Worm (Caenorhabditis elegans) whole organism, mixed stage, embryonic: Measurements from ENCODE around the gene asp-3.

Source experiments
- M03D4.4 ChIP-seq: sonication (generic microtip); optimal IDR thresholded peaks from 2 replicates; lab custom pipeline; 2017; ENCODE audit warnings: mild to moderate bottlenecking, missing genetic modification characterization, missing compliant biosample characterization
- bed-3 ChIP-seq: fragments of 200-800 bp; sonication (Bioruptor generic); optimal IDR thresholded peaks from 3 replicates; lab custom pipeline; 2018; ENCODE audit warnings: mild to moderate bottlenecking, missing genetic modification characterization, moderate library complexity, missing compliant biosample characterization
- blmp-1 ChIP-seq: fragments of 150-350 bp; optimal IDR thresholded peaks from 2 replicates; lab custom pipeline; 2014; ENCODE audit warnings: missing biosample characterization, missing genetic modification characterization
- ceh-39 ChIP-seq: fragments of 150-350 bp; optimal IDR thresholded peaks from 2 replicates; lab custom pipeline; 2014; ENCODE audit warnings: missing biosample characterization, missing genetic modification characterization
- ceh-43 ChIP-seq: fragments of 200-800 bp; sonication (Bioruptor generic); optimal IDR thresholded peaks from 2 replicates; lab custom pipeline; 2018; ENCODE audit warnings: mild to moderate bottlenecking, missing genetic modification characterization, moderate library complexity, missing compliant biosample characterization
- ces-1 ChIP-seq: fragments of 150-350 bp; optimal IDR thresholded peaks from 2 replicates; lab custom pipeline; 2014; ENCODE audit warnings: missing biosample characterization, missing genetic modification reagents, missing genetic modification characterization
- cnd-1 ChIP-seq: fragments of 200-800 bp; sonication (Bioruptor generic); optimal IDR thresholded peaks from 2 replicates; lab custom pipeline; 2018; ENCODE audit warnings: mild to moderate bottlenecking, missing genetic modification characterization, missing compliant biosample characterization
- drap-1 ChIP-seq: fragments of 200-800 bp; sonication (Bioruptor generic); optimal IDR thresholded peaks from 3 replicates; lab custom pipeline; 2018; ENCODE audit warnings: mild to moderate bottlenecking, missing genetic modification characterization, missing compliant biosample characterization
- elt-1 ChIP-seq: sonication (generic microtip); optimal IDR thresholded peaks from 2 replicates; lab custom pipeline; 2017; ENCODE audit warnings: missing genetic modification characterization, mild to moderate bottlenecking, missing compliant biosample characterization, antibody characterized with exemption, moderate library complexity, borderline replicate concordance; ENCODE audit not compliant: insufficient read depth
- ham-2 ChIP-seq: fragments of 200-800 bp; sonication (Bioruptor generic); optimal IDR thresholded peaks from 2 replicates; lab custom pipeline; 2018; ENCODE audit warnings: mild to moderate bottlenecking, missing genetic modification characterization, missing compliant biosample characterization
- hlh-1 ChIP-seq: fragments of 150-350 bp; optimal IDR thresholded peaks from 2 replicates; lab custom pipeline; 2014; ENCODE audit warnings: missing biosample characterization, missing genetic modification reagents, missing genetic modification characterization
- lsy-2 ChIP-seq: fragments of 150-350 bp; optimal IDR thresholded peaks from 2 replicates; lab custom pipeline; 2014; ENCODE audit warnings: missing biosample characterization, missing genetic modification characterization
- mab-5 ChIP-seq: fragments of 150-350 bp; optimal IDR thresholded peaks from 2 replicates; lab custom pipeline; 2014; ENCODE audit warnings: missing biosample characterization, missing genetic modification characterization
- mep-1 ChIP-seq: fragments of 150-350 bp; optimal IDR thresholded peaks from 2 replicates; lab custom pipeline; 2017; ENCODE audit warnings: missing biosample characterization, missing genetic modification reagents, missing genetic modification characterization, inconsistent platforms
- mls-2 ChIP-seq: sonication (generic microtip); optimal IDR thresholded peaks from 2 replicates; lab custom pipeline; 2016; ENCODE audit warnings: mild to moderate bottlenecking, missing genetic modification characterization, moderate library complexity, missing compliant biosample characterization
- nhr-12 ChIP-seq: fragments of 150-350 bp; optimal IDR thresholded peaks from 2 replicates; lab custom pipeline; 2014; ENCODE audit warnings: missing biosample characterization, missing genetic modification characterization
- nhr-2 ChIP-seq: fragments of 150-350 bp; optimal IDR thresholded peaks from 2 replicates; lab custom pipeline; 2014; ENCODE audit warnings: missing biosample characterization, missing genetic modification characterization
- nhr-237 ChIP-seq: fragments of 150-350 bp; optimal IDR thresholded peaks from 2 replicates; lab custom pipeline; 2014; ENCODE audit warnings: missing biosample characterization, missing genetic modification characterization
- nhr-28 ChIP-seq: fragments of 150-350 bp; optimal IDR thresholded peaks from 2 replicates; lab custom pipeline; 2014; ENCODE audit warnings: missing biosample characterization, missing genetic modification characterization
- nhr-76 ChIP-seq: sonication (generic microtip); optimal IDR thresholded peaks from 2 replicates; lab custom pipeline; 2017; ENCODE audit warnings: missing biosample characterization, missing genetic modification characterization
- pha-4 ChIP-seq: fragments of 150-350 bp; optimal IDR thresholded peaks from 2 replicates; lab custom pipeline; 2018; ENCODE audit warnings: missing biosample characterization, missing genetic modification reagents, missing genetic modification characterization
- sem-2 ChIP-seq: fragments of 200-800 bp; sonication (Bioruptor generic); optimal IDR thresholded peaks from 2 replicates; lab custom pipeline; 2018; ENCODE audit warnings: mild to moderate bottlenecking, missing genetic modification characterization, missing compliant biosample characterization
- sptf-1 ChIP-seq: sonication (generic microtip); optimal IDR thresholded peaks from 2 replicates; lab custom pipeline; 2017; ENCODE audit warnings: mild to moderate bottlenecking, missing genetic modification characterization, moderate library complexity, missing compliant biosample characterization
- tbx-8 ChIP-seq: fragments of 200-800 bp; sonication (Bioruptor generic); optimal IDR thresholded peaks from 2 replicates; lab custom pipeline; 2018; ENCODE audit warnings: mild to moderate bottlenecking, missing genetic modification characterization, moderate library complexity, missing compliant biosample characterization
- unc-120 ChIP-seq: sonication (generic microtip); optimal IDR thresholded peaks from 2 replicates; lab custom pipeline; 2017; ENCODE audit warnings: missing genetic modification characterization, missing compliant biosample characterization; ENCODE audit not compliant: poor library complexity, severe bottlenecking
- unc-62 ChIP-seq: fragments of 150-350 bp; optimal IDR thresholded peaks from 2 replicates; lab custom pipeline; 2014; ENCODE audit warnings: missing biosample characterization, missing genetic modification reagents, missing genetic modification characterization
- zip-8 ChIP-seq: fragments of 150-350 bp; optimal IDR thresholded peaks from 2 replicates; lab custom pipeline; 2014; ENCODE audit warnings: missing biosample characterization, missing genetic modification characterization
- ztf-11 ChIP-seq: fragments of 150-350 bp; optimal IDR thresholded peaks from 2 replicates; lab custom pipeline; 2014; ENCODE audit warnings: missing biosample characterization, missing genetic modification characterization

Gene asp-3

DNA sequence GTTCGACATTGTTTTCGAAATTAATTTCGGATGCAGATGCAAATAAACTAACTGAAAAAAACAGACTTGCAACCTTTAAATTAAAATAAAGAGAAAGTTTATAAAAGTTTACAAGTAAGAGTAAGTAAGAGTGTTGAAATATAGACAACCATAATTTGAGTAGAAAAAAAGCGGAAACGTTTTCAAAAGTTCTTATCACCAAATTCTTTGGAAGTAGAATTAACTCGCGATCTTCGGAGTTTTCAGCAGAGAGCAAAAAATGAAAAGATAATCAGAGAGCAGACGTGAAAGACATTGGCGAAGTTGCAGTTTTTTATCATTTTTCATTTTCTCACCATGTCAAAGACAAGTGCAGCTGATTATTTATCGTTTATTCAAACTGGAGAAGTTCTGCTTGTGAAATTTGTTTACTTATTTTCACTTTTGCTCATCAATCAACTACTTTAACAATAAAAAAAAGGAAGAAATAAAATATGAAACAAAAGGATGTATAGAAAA lies 29.1 kb upstream of the asp-3 start, which contains the start of gene abts-4:
abts-4 (minus strand) TSS at position 51 of the 498 bp plus-strand sequence.
- TF ChIP-seq unc-62 (GFP tag; lab: Kevin White, UChicago) (no peak), unc-120 (tag; lab: Kevin White, UChicago) (no peak), ces-1 (no peak), bed-3 (GFP tag; lab: Kevin White, UChicago) (no peak), nhr-2 (tag; lab: Kevin White, UChicago) (no peak)
- TF ChIP-seq, all 35 proteins: peak for 0

DNA sequence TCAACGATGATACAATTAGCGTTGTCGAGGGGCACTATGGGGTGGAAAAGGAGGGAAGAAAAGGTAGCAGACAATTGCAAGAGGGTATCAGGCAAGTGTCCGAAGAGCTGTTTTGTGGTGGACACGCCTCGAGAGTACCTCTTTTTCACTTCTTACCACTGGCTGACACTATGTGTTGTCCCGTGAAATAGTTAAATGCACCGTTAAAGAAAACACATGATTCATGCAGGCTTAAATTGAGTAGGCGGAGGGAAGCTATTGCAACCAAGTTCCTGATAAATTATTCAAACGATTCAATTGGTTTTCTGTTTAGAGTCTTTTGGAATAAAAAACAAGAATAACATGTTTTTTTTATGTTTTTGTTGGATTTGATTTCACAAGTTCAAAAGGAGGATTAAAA lies 12.8 kb upstream of the asp-3 start, which contains the start of gene irk-1:
irk-1 (minus strand) TSS at position 101 of the 400 bp plus-strand sequence.
- TF ChIP-seq elt-1 (tag; lab: Kevin White, UChicago), result no peak
- TF ChIP-seq mls-2 (tag; lab: Kevin White, UChicago), result no peak
- TF ChIP-seq zip-8, result no peak
- no peak for TF ChIP-seq unc-120 (tag; lab: Kevin White, UChicago)
- TF ChIP-seq mep-1 (tag; lab: Kevin White, UChicago), result no peak
- TF ChIP-seq M03D4.4, result no peak
- TF ChIP-seq drap-1 (GFP tag; lab: Kevin White, UChicago), result no peak
- TF ChIP-seq nhr-28 (tag; lab: Kevin White, UChicago), result no peak
- TF ChIP-seq ceh-39 (tag; lab: Kevin White, UChicago), result no peak
- no peak for TF ChIP-seq sem-2 (GFP tag; lab: Kevin White, UChicago)
- TF ChIP-seq hlh-1 (tag; lab: Kevin White, UChicago), result no peak
- TF ChIP-seq nhr-76 (tag; lab: Kevin White, UChicago), result no peak
- TF ChIP-seq pha-4 (tag; lab: Kevin White, UChicago), result no peak
- TF ChIP-seq blmp-1, result no peak

ce11 chrX:6782857-6783256 lies 8.0 kb upstream of the asp-3 start, which contains the start of gene idpp-6:
Gene idpp-6, plus strand, starts transcription at chrX:6783157.
- TF ChIP-seq lsy-2 (tag; lab: Kevin White, UChicago) (no peak), drap-1 (GFP tag; lab: Kevin White, UChicago) (no peak), nhr-237 (tag; lab: Kevin White, UChicago) (no peak), pha-4 (tag; lab: Kevin White, UChicago) (no peak), M03D4.4 (no peak), elt-1 (tag; lab: Kevin White, UChicago) (no peak), cnd-1 (tag; lab: Kevin White, UChicago) (no peak), ham-2 (GFP tag; lab: Kevin White, UChicago) (no peak), sem-2 (GFP tag; lab: Kevin White, UChicago) (no peak)

DNA sequence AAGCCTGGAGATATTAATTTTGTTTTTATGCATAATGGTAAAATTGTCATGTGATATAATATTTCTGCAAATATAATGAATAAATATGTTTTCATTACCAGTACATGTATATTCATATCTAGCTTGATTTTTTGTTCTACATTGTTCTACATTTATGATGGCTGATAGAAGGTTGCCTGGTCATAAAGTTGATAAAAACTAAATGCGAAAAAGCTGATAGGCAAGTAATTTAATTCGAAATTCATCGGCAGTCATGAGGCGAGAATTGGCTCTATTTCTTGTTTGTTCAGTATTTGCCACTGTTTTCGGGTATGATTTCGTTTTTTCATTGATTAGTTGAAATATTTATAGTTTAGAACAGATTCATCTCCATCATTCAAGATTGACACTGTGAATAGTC lies 6.7 kb upstream of the asp-3 start, which contains the start of gene bgal-2:
bgal-2 (plus strand) TSS at position 231 of the 400 bp plus-strand sequence.
- no peak for TF ChIP-seq sem-2 (GFP tag; lab: Kevin White, UChicago)
- no peak for TF ChIP-seq unc-62 (GFP tag; lab: Kevin White, UChicago)

- TF ChIP-seq mls-2 (tag; lab: Kevin White, UChicago), result no peak
- TF ChIP-seq sptf-1 (tag; lab: Kevin White, UChicago), result no peak
These were observed 1.8 kb upstream of the asp-3 start, which contains the start of gene sgca-1 for ce11 chrX:6788965-6789573. Gene sgca-1, minus strand, starts transcription at chrX:6789548.

- TF ChIP-seq nhr-28 (tag; lab: Kevin White, UChicago), result no peak
- no peak for TF ChIP-seq mab-5
- TF ChIP-seq tbx-8, result no peak
- no peak for TF ChIP-seq unc-120 (tag; lab: Kevin White, UChicago)
- TF ChIP-seq sem-2 (GFP tag; lab: Kevin White, UChicago), result no peak
- no peak for TF ChIP-seq zip-8
- TF ChIP-seq nhr-2 (tag; lab: Kevin White, UChicago), result no peak
- TF ChIP-seq ceh-43 (GFP tag; lab: Kevin White, UChicago), result no peak
- no peak for TF ChIP-seq nhr-12 (tag; lab: Kevin White, UChicago)
- TF ChIP-seq unc-62 (GFP tag; lab: Kevin White, UChicago), result no peak
- TF ChIP-seq pha-4 (tag; lab: Kevin White, UChicago), result no peak
- no peak for TF ChIP-seq ztf-11 (tag; lab: Kevin White, UChicago)
- no peak for TF ChIP-seq lsy-2 (tag; lab: Kevin White, UChicago)
- no peak for TF ChIP-seq blmp-1
These were observed 407 bp upstream of the asp-3 start for ce11 chrX:6790457-6790856.
